Worm (Caenorhabditis elegans): ENCODE results near the gene srh-186.

srh-186 gene

ce11 chrV:15917458-15917857 lies 38.1 kb upstream of the srh-186 start, which contains the start of gene F35E8.9:
Gene F35E8.9, minus strand, starts transcription at chrV:15917558.
- TF ChIP-seq zip-8 (tag; optimal IDR thresholded peaks at IDR 0.05) (no peak), mls-2 (tag; optimal IDR thresholded peaks at IDR 0.05) (no peak), unc-39 (tag; optimal IDR thresholded peaks at IDR 0.05) (no peak)

ce11 chrV:15920273-15920672 lies 35.3 kb upstream of the srh-186 start, which contains the start of gene F35E8.10:
Gene F35E8.10, minus strand, starts transcription at chrV:15920373.
- TF ChIP-seq unc-62 (GFP tag; optimal IDR thresholded peaks at IDR 0.05): no peak
- no peak for TF ChIP-seq ham-2 (GFP tag; optimal IDR thresholded peaks at IDR 0.05)
- TF ChIP-seq unc-120 (tag; optimal IDR thresholded peaks at IDR 0.05; ENCODE audit: poor library complexity, severe bottlenecking): no peak
- TF ChIP-seq mep-1 (tag; optimal IDR thresholded peaks at IDR 0.05): no peak
- TF ChIP-seq flh-1 (GFP tag; optimal IDR thresholded peaks at IDR 0.05): no peak
- no peak for TF ChIP-seq lsy-2 (tag; optimal IDR thresholded peaks at IDR 0.05)

- TF ChIP-seq nhr-2 (tag; optimal IDR thresholded peaks at IDR 0.05) (no peak), snpc-4 (tag; optimal IDR thresholded peaks at IDR 0.05) (no peak), flh-1 (GFP tag; optimal IDR thresholded peaks at IDR 0.05) (no peak), unc-62 (GFP tag; optimal IDR thresholded peaks at IDR 0.05) (no peak), hlh-1 (tag; optimal IDR thresholded peaks at IDR 0.05) (no peak), blmp-1 (tag; optimal IDR thresholded peaks at IDR 0.05) (no peak), bed-3 (GFP tag; optimal IDR thresholded peaks at IDR 0.05) (no peak), lsy-2 (tag; optimal IDR thresholded peaks at IDR 0.05) (no peak), mab-5 (tag; optimal IDR thresholded peaks at IDR 0.05) (no peak), pha-4 (tag; optimal IDR thresholded peaks at IDR 0.05) (no peak), drap-1 (GFP tag; optimal IDR thresholded peaks at IDR 0.05) (no peak), nhr-237 (tag; optimal IDR thresholded peaks at IDR 0.05) (no peak), ceh-39 (tag; optimal IDR thresholded peaks at IDR 0.05) (no peak), nhr-12 (tag; optimal IDR thresholded peaks at IDR 0.05) (no peak), unc-120 (tag; optimal IDR thresholded peaks at IDR 0.05; ENCODE audit: poor library complexity, severe bottlenecking) (no peak), sem-2 (GFP tag; optimal IDR thresholded peaks at IDR 0.05) (no peak), ces-1 (GFP tag; optimal IDR thresholded peaks at IDR 0.05) (no peak), elt-1 (tag; optimal IDR thresholded peaks at IDR 0.05; ENCODE audit: borderline replicate concordance, insufficient read depth) (no peak)
Measured at ce11 chrV:15921102-15921501, 34.5 kb upstream of the srh-186 start, which contains the start of gene cdr-1. Gene cdr-1, plus strand, starts transcription at chrV:15921309.

ce11 chrV:15922979-15923378 lies 32.6 kb upstream of the srh-186 start, which contains the start of gene F35E8.13:
Gene F35E8.13, plus strand, starts transcription at chrV:15923279.
- TF ChIP-seq sptf-1 (tag; optimal IDR thresholded peaks at IDR 0.05) (no peak), M03D4.4 (tag; optimal IDR thresholded peaks at IDR 0.05) (no peak), nhr-237 (tag; optimal IDR thresholded peaks at IDR 0.05) (no peak), hlh-1 (tag; optimal IDR thresholded peaks at IDR 0.05) (no peak), unc-120 (tag; optimal IDR thresholded peaks at IDR 0.05; ENCODE audit: poor library complexity, severe bottlenecking) (no peak), snpc-4 (tag; optimal IDR thresholded peaks at IDR 0.05) (no peak), flh-1 (GFP tag; optimal IDR thresholded peaks at IDR 0.05) (no peak), cnd-1 (tag; optimal IDR thresholded peaks at IDR 0.05) (no peak), ces-1 (GFP tag; optimal IDR thresholded peaks at IDR 0.05) (no peak), mab-5 (tag; optimal IDR thresholded peaks at IDR 0.05) (no peak)

ce11 chrV:15924307-15924706 lies 31.3 kb upstream of the srh-186 start, which contains the start of gene nhr-108:
Gene nhr-108, minus strand, starts transcription at chrV:15924472.
- TF ChIP-seq cnd-1 (tag; optimal IDR thresholded peaks at IDR 0.05): no peak
- no peak for TF ChIP-seq lin-32 (GFP tag; optimal IDR thresholded peaks at IDR 0.05)
- TF ChIP-seq sptf-1 (tag; optimal IDR thresholded peaks at IDR 0.05): no peak
- TF ChIP-seq nhr-237 (tag; optimal IDR thresholded peaks at IDR 0.05): no peak
- TF ChIP-seq nhr-28 (tag; optimal IDR thresholded peaks at IDR 0.05): no peak
- TF ChIP-seq snpc-4 (tag; optimal IDR thresholded peaks at IDR 0.05): no peak
- TF ChIP-seq ceh-43 (GFP tag; optimal IDR thresholded peaks at IDR 0.05): no peak
- no peak for TF ChIP-seq drap-1 (GFP tag; optimal IDR thresholded peaks at IDR 0.05)
- no peak for TF ChIP-seq nhr-76 (tag; optimal IDR thresholded peaks at IDR 0.05)
- no peak for TF ChIP-seq tbx-8 (GFP tag; optimal IDR thresholded peaks at IDR 0.05)
- no peak for TF ChIP-seq unc-120 (tag; optimal IDR thresholded peaks at IDR 0.05; ENCODE audit: poor library complexity, severe bottlenecking)
- TF ChIP-seq ces-1 (GFP tag; optimal IDR thresholded peaks at IDR 0.05): no peak
- no peak for TF ChIP-seq pha-4 (tag; optimal IDR thresholded peaks at IDR 0.05)
- TF ChIP-seq bed-3 (GFP tag; optimal IDR thresholded peaks at IDR 0.05): no peak
- no peak for TF ChIP-seq blmp-1 (tag; optimal IDR thresholded peaks at IDR 0.05)
- TF ChIP-seq ham-2 (GFP tag; optimal IDR thresholded peaks at IDR 0.05): no peak
- no peak for TF ChIP-seq M03D4.4 (tag; optimal IDR thresholded peaks at IDR 0.05)

Data from whole organism, mixed stage, embryonic.